Worm (Caenorhabditis elegans): ENCODE data around the gene lir-2.

lir-2 gene

DNA sequence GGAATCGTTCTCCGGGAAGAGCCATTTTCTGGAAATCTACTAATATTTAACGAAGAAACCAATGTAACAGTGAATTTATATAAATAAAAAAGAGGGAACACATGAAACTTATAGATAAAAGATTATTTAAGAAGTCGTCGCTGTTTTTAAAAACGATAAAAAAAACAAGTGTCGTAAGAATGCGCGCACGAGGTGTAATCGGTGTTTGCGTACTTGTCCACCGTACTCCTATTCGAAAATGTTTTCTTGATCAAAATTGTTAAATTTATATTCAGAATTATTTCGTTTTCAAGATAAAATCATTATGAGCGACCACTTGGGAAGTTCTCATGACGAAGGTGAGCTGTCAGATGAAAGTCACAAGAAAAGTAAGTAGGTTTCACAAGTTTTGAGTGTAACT lies 31.9 kb downstream of the lir-2 start, which contains the start of the genes moa-2 and cdk-11.1 (continued):
- TF ChIP-seq egl-27 (tag; optimal IDR thresholded peaks at IDR 0.05): no peak
- no peak for TF ChIP-seq ama-1 (optimal IDR thresholded peaks at IDR 0.05)
- no peak for TF ChIP-seq C04F5.9 (tag; optimal IDR thresholded peaks at IDR 0.05)
- no peak for TF ChIP-seq ztf-4 (tag; optimal IDR thresholded peaks at IDR 0.05)
- TF ChIP-seq C16A3.4 (tag; optimal IDR thresholded peaks at IDR 0.05): peak; percentile 45
- peak; percentile 78 for TF ChIP-seq F16B12.6 (tag; optimal IDR thresholded peaks at IDR 0.05)
- TF ChIP-seq unc-30 (tag; optimal IDR thresholded peaks at IDR 0.05): no peak
- no peak for TF ChIP-seq ets-5 (GFP tag; IDR thresholded peaks at IDR 0.05)
- TF ChIP-seq unc-130 (tag; optimal IDR thresholded peaks at IDR 0.05): peak; percentile 66
- no peak for TF ChIP-seq lin-13 (GFP tag; optimal IDR thresholded peaks at IDR 0.05)
- TF ChIP-seq unc-86 (tag; optimal IDR thresholded peaks at IDR 0.05): no peak
- TF ChIP-seq unc-62 (GFP tag; optimal IDR thresholded peaks at IDR 0.05): no peak
- no peak for TF ChIP-seq lin-14 (GFP tag; optimal IDR thresholded peaks at IDR 0.05)
- no peak for TF ChIP-seq jun-1 (tag; optimal IDR thresholded peaks at IDR 0.05)
- no peak for TF ChIP-seq tbx-2 (tag; optimal IDR thresholded peaks at IDR 0.05)
- no peak for TF ChIP-seq nhr-12 (tag; optimal IDR thresholded peaks at IDR 0.05)
- peak in 1 of 3 experiments; percentile 1 for TF ChIP-seq ceh-82 (tag; optimal IDR thresholded peaks at IDR 0.05)
- TF ChIP-seq mep-1 (tag; optimal IDR thresholded peaks at IDR 0.05): peak; percentile 53
- no peak for TF ChIP-seq lir-3 (tag; optimal IDR thresholded peaks at IDR 0.05; ENCODE audit: poor library complexity)
- TF ChIP-seq elt-2 (tag; optimal IDR thresholded peaks at IDR 0.05): no peak
- no peak for TF ChIP-seq nhr-19 (GFP tag; conservative IDR thresholded peaks at IDR 0.05)
- no peak for TF ChIP-seq xbp-1 (tag; optimal IDR thresholded peaks at IDR 0.05)
- TF ChIP-seq irx-1 (tag; optimal IDR thresholded peaks at IDR 0.05): no peak
- peak; percentile 14 for TF ChIP-seq snu-23 (GFP tag; optimal IDR thresholded peaks at IDR 0.05)

DNA sequence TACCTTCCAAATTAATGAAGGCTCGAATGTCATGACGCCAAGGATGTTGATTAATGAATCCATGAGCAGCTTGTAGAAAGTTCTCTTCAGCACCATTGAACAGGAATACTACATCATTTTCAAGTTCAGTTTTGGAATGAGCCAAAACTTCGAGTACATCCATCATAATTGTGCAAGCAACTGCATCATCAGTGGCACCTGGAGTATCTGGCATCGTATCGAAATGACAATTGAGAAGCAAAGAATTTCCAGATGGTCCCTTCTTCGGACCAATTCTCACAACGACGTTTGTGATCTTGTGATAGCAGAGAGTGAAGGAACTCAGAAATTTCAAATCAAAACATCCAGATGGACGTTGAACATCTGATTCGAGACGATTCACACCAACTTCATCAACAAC lies 37.3 kb downstream of the lir-2 start:
- TF ChIP-seq elt-3 (tag; optimal IDR thresholded peaks at IDR 0.05) (no peak), lin-35 (GFP tag; optimal IDR thresholded peaks at IDR 0.05) (no peak), nhr-90 (tag; optimal IDR thresholded peaks at IDR 0.05; ENCODE audit: poor library complexity) (no peak), dsc-1 (tag; optimal IDR thresholded peaks at IDR 0.05) (no peak), ztf-11 (tag; optimal IDR thresholded peaks at IDR 0.05) (no peak), unc-86 (tag; optimal IDR thresholded peaks at IDR 0.05) (no peak), jun-1 (tag; optimal IDR thresholded peaks at IDR 0.05) (no peak), zag-1 (tag; optimal IDR thresholded peaks at IDR 0.05) (no peak), unc-98 (GFP tag; IDR thresholded peaks at IDR 0.05) (no peak), isw-1 (GFP tag; IDR thresholded peaks at IDR 0.05) (no peak), lin-13 (GFP tag; optimal IDR thresholded peaks at IDR 0.05) (no peak), egl-13 (tag; optimal IDR thresholded peaks at IDR 0.05) (no peak), pax-3 (tag; optimal IDR thresholded peaks at IDR 0.05) (no peak)

DNA sequence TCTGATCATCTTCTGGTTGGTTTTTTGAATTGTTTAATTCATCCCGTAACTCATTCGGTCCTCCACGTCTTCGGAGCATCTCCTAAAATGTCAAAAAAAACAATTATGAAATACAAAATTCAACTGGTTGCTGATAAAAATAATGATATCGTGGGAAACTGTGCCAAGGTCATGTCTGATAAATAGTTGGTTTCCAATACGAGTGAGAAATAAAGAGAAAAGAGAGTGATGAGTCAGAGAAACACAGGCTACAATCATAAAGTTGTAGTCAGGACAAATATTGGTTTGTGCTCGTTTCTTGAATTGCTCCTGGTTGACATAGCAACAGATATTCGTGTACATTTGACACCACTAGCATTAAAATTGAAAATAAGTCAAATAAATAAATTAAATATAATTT lies 38.1 kb downstream of the lir-2 start, which contains the start of gene B0495.7:
Gene B0495.7 (minus strand): TSS at position 82 of the 400 bp plus-strand sequence.
- TF ChIP-seq efl-1 (optimal IDR thresholded peaks at IDR 0.05) (no peak), efl-1 (GFP tag; optimal IDR thresholded peaks at IDR 0.05 in 1 of 2) (peak in 1 of 2 experiments; percentile 56), fkh-8 (tag; optimal IDR thresholded peaks at IDR 0.05) (no peak), elt-2 (tag; optimal IDR thresholded peaks at IDR 0.05) (peak; percentile 17)

DNA sequence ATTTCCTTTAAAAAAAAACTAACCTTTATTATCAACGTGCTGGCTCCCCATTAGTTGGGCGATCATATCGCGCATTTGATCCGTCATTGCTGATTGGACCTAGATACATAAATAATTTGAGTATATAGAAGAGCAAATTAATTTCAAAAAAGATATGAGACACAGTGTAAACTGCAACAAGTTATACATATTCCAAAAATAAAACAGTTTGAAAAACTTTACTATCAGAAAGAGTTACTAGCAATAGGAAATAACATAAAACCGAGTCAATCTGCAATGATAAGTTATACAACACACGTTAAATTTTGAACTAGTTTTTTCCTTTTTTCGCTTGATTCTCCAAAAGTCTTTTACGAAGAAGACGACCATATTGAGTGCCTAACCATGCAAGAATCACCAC lies 40.3 kb downstream of the lir-2 start, which contains the start of gene luc-7L:
Gene luc-7L (minus strand): TSS at position 101 of the 400 bp plus-strand sequence.
- TF ChIP-seq sup-37 (GFP tag; optimal IDR thresholded peaks at IDR 0.05) (no peak), nhr-47 (tag; optimal IDR thresholded peaks at IDR 0.05) (no peak), xbp-1 (tag; optimal IDR thresholded peaks at IDR 0.05) (no peak), dpl-1 (GFP tag; optimal IDR thresholded peaks at IDR 0.05) (no peak), ets-5 (GFP tag; IDR thresholded peaks at IDR 0.05) (no peak), egl-13 (tag; optimal IDR thresholded peaks at IDR 0.05) (no peak), mdl-1 (tag; optimal IDR thresholded peaks at IDR 0.05) (no peak), fkh-4 (tag; optimal IDR thresholded peaks at IDR 0.05; ENCODE audit: borderline replicate concordance) (no peak)
